Fruit fly (Drosophila melanogaster): Measurements from ENCODE around the gene Samuel.

Samuel gene

dm6 chr2L:11091111-11091510 lies 24.3 kb upstream of the Samuel start, which contains the start of gene Wdr59 (continued):
- TF ChIP-seq CG32772 (GFP tag; IDR thresholded peaks at IDR 0.05) (peak; percentile 31; the same call in 1 of the 2 replicates), sisA (GFP tag; IDR thresholded peaks at IDR 0.05) (no peak), scrt (GFP tag; optimal IDR thresholded peaks at IDR 0.05) (peak; percentile 52), fd96Cb (tag; optimal IDR thresholded peaks at IDR 0.05) (peak; percentile 14), Trl (optimal IDR thresholded peaks at IDR 0.05) (no peak), Trl (GFP tag; optimal IDR thresholded peaks at IDR 0.05) (no peak), MTF-1 (GFP tag; optimal IDR thresholded peaks at IDR 0.05; ENCODE audit: borderline replicate concordance) (no peak), hbn (GFP tag; IDR thresholded peaks at IDR 0.05; ENCODE audit: partially characterized antibody) (peak; percentile 77), tin (GFP tag; optimal IDR thresholded peaks at IDR 0.05) (peak; percentile 27), Ets97D (GFP tag; optimal IDR thresholded peaks at IDR 0.05) (no peak), CG3847 (GFP tag; IDR thresholded peaks at IDR 0.05) (no peak), stwl (tag; optimal IDR thresholded peaks at IDR 0.05) (peak; percentile 38), CG8478 (optimal IDR thresholded peaks at IDR 0.05) (no peak), CG12391 (tag; optimal IDR thresholded peaks at IDR 0.05) (peak; percentile 75), ind (GFP tag; optimal IDR thresholded peaks at IDR 0.05) (peak; percentile 52), kni (GFP tag; optimal IDR thresholded peaks at IDR 0.05) (no peak), CG1602 (GFP tag; optimal IDR thresholded peaks at IDR 0.05) (peak; percentile 29), unc-4 (GFP tag; IDR thresholded peaks at IDR 0.05; ENCODE audit: partially characterized antibody) (peak; percentile 79), Dp (GFP tag; optimal IDR thresholded peaks at IDR 0.05) (peak; percentile 90), crol (GFP tag; IDR thresholded peaks at IDR 0.05) (no peak), CG17829 (tag; optimal IDR thresholded peaks at IDR 0.05) (peak; percentile 66), CG8290 (GFP tag; optimal IDR thresholded peaks at IDR 0.05) (peak; percentile 28), CG8290 (tag; optimal IDR thresholded peaks at IDR 0.05) (no peak), Six4 (GFP tag; optimal IDR thresholded peaks at IDR 0.05) (peak; percentile 47), salm (tag; optimal IDR thresholded peaks at IDR 0.05) (no peak), Camta (GFP tag; optimal IDR thresholded peaks at IDR 0.05) (no peak), az2 (GFP tag; optimal IDR thresholded peaks at IDR 0.05) (peak; percentile 58), CG7963 (GFP tag; IDR thresholded peaks at IDR 0.05; ENCODE audit: partially characterized antibody) (0 out of 3 replicates have a peak, but pooled peaks have one; percentile 48), CG8944 (GFP tag; optimal IDR thresholded peaks at IDR 0.05) (no peak), ara (GFP tag; IDR thresholded peaks at IDR 0.05) (no peak), ac (GFP tag; optimal IDR thresholded peaks at IDR 0.05) (no peak), exex (tag; optimal IDR thresholded peaks at IDR 0.05) (no peak), CG17186 (GFP tag; optimal IDR thresholded peaks at IDR 0.05) (no peak), CG4707 (GFP tag; optimal IDR thresholded peaks at IDR 0.05) (no peak), B-H1 (GFP tag; IDR thresholded peaks at IDR 0.05) (no peak), Xbp1 (GFP tag; optimal IDR thresholded peaks at IDR 0.05) (peak; percentile 59), CG16813 (GFP tag; IDR thresholded peaks at IDR 0.05; ENCODE audit: partially characterized antibody) (peak; percentile 65), Dll (GFP tag; IDR thresholded peaks at IDR 0.05; ENCODE audit: partially characterized antibody) (peak; percentile 89; the same call in 3 of the 4 replicates), Dad (GFP tag; optimal IDR thresholded peaks at IDR 0.05) (no peak)

dm6 chr2L:11086357-11086924 lies 19.6 kb upstream of the Samuel start, which contains the start of gene CG16854:
CG16854 (plus strand) TSS chr2L:11086721.
- 0 out of 3 replicates have a peak, but pooled peaks have one; percentile 7 for TF ChIP-seq CG11456 (GFP tag; IDR thresholded peaks at IDR 0.05)
- no peak for TF ChIP-seq CG7372 (GFP tag; IDR thresholded peaks at IDR 0.05)
- no peak for TF ChIP-seq CG6272 (GFP tag; IDR thresholded peaks at IDR 0.05)
- no peak for TF ChIP-seq tin (GFP tag; optimal IDR thresholded peaks at IDR 0.05)
- 0 out of 2 replicates have a peak, but pooled peaks have one; percentile 26 for TF ChIP-seq ranshi (GFP tag; IDR thresholded peaks at IDR 0.05)
- peak; percentile 34 for TF ChIP-seq gem (tag; optimal IDR thresholded peaks at IDR 0.05)
- no peak for TF ChIP-seq D (optimal IDR thresholded peaks at IDR 0.05)
- no peak for TF ChIP-seq D (GFP tag; optimal IDR thresholded peaks at IDR 0.05)
- TF ChIP-seq slbo (GFP tag; IDR thresholded peaks at IDR 0.05), result peak; percentile 60; the same call in 1 of the 2 replicates
- peak; percentile 27; the same call in 1 of the 3 replicates for TF ChIP-seq ci (GFP tag; IDR thresholded peaks at IDR 0.05)
- TF ChIP-seq cato (GFP tag; optimal IDR thresholded peaks at IDR 0.05; ENCODE audit: borderline replicate concordance), result no peak
- peak; percentile 47 for TF ChIP-seq CG18599 (GFP tag; optimal IDR thresholded peaks at IDR 0.05)
- no peak for TF ChIP-seq Pdp1 (GFP tag; optimal IDR thresholded peaks at IDR 0.05)
- TF ChIP-seq Hand (GFP tag; optimal IDR thresholded peaks at IDR 0.05), result peak; percentile 20
- TF ChIP-seq fd102C (GFP tag; optimal IDR thresholded peaks at IDR 0.05), result no peak

All from whole organism, embryonic.